Fruit fly (Drosophila melanogaster) whole organism, embryonic: ENCODE results near the gene Seipin.

Experiments used
- Abd-B ChIP-seq: fragments of 200-800 bp; sonication (Bioruptor generic); optimal IDR thresholded peaks from 2 replicates; lab custom pipeline; 2018; ENCODE audit warnings: missing biosample characterization, mild to moderate bottlenecking, missing genetic modification characterization, moderate library complexity
- CG10209 ChIP-seq: fragments of 200-800 bp; sonication (Bioruptor generic); optimal IDR thresholded peaks from 3 replicates; lab custom pipeline; 2017; ENCODE audit warnings: missing biosample characterization, mild to moderate bottlenecking, missing genetic modification characterization, missing genetic modification reagents
- CG10565 ChIP-seq: fragments of 200-800 bp; sonication (Bioruptor generic); optimal IDR thresholded peaks from 3 replicates; lab custom pipeline; 2016; ENCODE audit warnings: missing biosample characterization, mild to moderate bottlenecking, missing genetic modification characterization
- CG12299 ChIP-seq: fragments of 200-800 bp; sonication (Bioruptor generic); optimal IDR thresholded peaks from 2 replicates; lab custom pipeline; 2018; ENCODE audit warnings: missing biosample characterization, mild to moderate bottlenecking, missing genetic modification characterization
- CG12659 ChIP-seq: fragments of 200-800 bp; sonication (Bioruptor generic); optimal IDR thresholded peaks from 3 replicates; lab custom pipeline; 2017; ENCODE audit warnings: mild to moderate bottlenecking, missing biosample characterization, missing genetic modification reagents, missing genetic modification characterization
- CG13287 ChIP-seq: fragments of 200-800 bp; sonication (Bioruptor generic); IDR thresholded peaks from 2 replicates; pipeline ENCODE4 v1.3.6; 2022; ENCODE audit warnings: missing biosample characterization, missing genetic modification characterization; ENCODE audit not compliant: partially characterized antibody
- CG16813 ChIP-seq: fragments of 200-800 bp; sonication (Bioruptor generic); IDR thresholded peaks from 3 replicates; pipeline ENCODE4 v1.3.6; 2022; ENCODE audit warnings: missing biosample characterization, missing genetic modification characterization; ENCODE audit not compliant: partially characterized antibody
- CG17328 ChIP-seq: fragments of 200-800 bp; sonication (Bioruptor generic); IDR thresholded peaks from 2 replicates; pipeline ENCODE4 v1.3.6; 2022; ENCODE audit warnings: missing biosample characterization, missing genetic modification characterization
- CG18262 ChIP-seq: fragments of 200-800 bp; optimal IDR thresholded peaks from 3 replicates; lab custom pipeline; 2019; ENCODE audit warnings: missing biosample characterization, mild to moderate bottlenecking, missing genetic modification characterization, moderate library complexity
- CG2678 ChIP-seq: fragments of 200-800 bp; sonication (Bioruptor generic); optimal IDR thresholded peaks from 3 replicates; lab custom pipeline; 2019; ENCODE audit warnings: missing biosample characterization, mild to moderate bottlenecking, missing genetic modification characterization, moderate library complexity
- CG3995 ChIP-seq: fragments of 200-800 bp; sonication (Bioruptor generic); optimal IDR thresholded peaks from 3 replicates; lab custom pipeline; 2016; ENCODE audit warnings: missing biosample characterization, missing genetic modification characterization
- CG6272 ChIP-seq: fragments of 200-800 bp; sonication (Bioruptor generic); IDR thresholded peaks from 2 replicates; pipeline ENCODE4 v1.3.6; 2022; ENCODE audit warnings: missing biosample characterization, missing genetic modification characterization
- CG6683 ChIP-seq: fragments of 200-800 bp; sonication (Bioruptor generic); optimal IDR thresholded peaks from 2 replicates; lab custom pipeline; 2017; ENCODE audit warnings: missing biosample characterization, mild to moderate bottlenecking, missing genetic modification characterization, missing genetic modification reagents
- CG6765 ChIP-seq: fragments of 200-800 bp; sonication (Bioruptor generic); optimal IDR thresholded peaks from 3 replicates; lab custom pipeline; 2017; ENCODE audit warnings: missing biosample characterization, mild to moderate bottlenecking, missing genetic modification characterization
- CG7745 ChIP-seq: fragments of 200-800 bp; sonication (Bioruptor generic); optimal IDR thresholded peaks from 2 replicates; lab custom pipeline; 2018; ENCODE audit warnings: missing biosample characterization, mild to moderate bottlenecking, missing genetic modification characterization, moderate library complexity
- CG7987 ChIP-seq: fragments of 200-800 bp; sonication (Bioruptor generic); optimal IDR thresholded peaks from 2 replicates; lab custom pipeline; 2018; ENCODE audit warnings: missing biosample characterization, mild to moderate bottlenecking, missing genetic modification characterization, moderate library complexity
- CG8089 ChIP-seq: fragments of 200-800 bp; sonication (Bioruptor generic); optimal IDR thresholded peaks from 3 replicates; lab custom pipeline; 2016; ENCODE audit warnings: missing biosample characterization, missing genetic modification characterization
- CG9215 ChIP-seq: fragments of 200-800 bp; sonication (Bioruptor generic); IDR thresholded peaks from 2 replicates; pipeline ENCODE4 v1.3.6; 2022; ENCODE audit warnings: missing biosample characterization, missing genetic modification characterization
- D19A ChIP-seq: fragments of 200-800 bp; optimal IDR thresholded peaks from 3 replicates; lab custom pipeline; 2019; ENCODE audit warnings: missing biosample characterization, mild to moderate bottlenecking, missing genetic modification characterization, moderate library complexity
- D19B ChIP-seq: fragments of 200-800 bp; sonication (Bioruptor generic); optimal IDR thresholded peaks from 2 replicates; lab custom pipeline; 2017; ENCODE audit warnings: missing biosample characterization, mild to moderate bottlenecking, missing genetic modification characterization
- Drgx ChIP-seq: fragments of 200-800 bp; sonication (Bioruptor generic); IDR thresholded peaks from 2 replicates; pipeline ENCODE4 v1.3.6; 2022; ENCODE audit warnings: missing biosample characterization, missing genetic modification characterization
- Ets65A ChIP-seq: fragments of 200-800 bp; sonication (Bioruptor generic); peaks from one replicate; lab custom pipeline; 2016; ENCODE audit warnings: missing biosample characterization, missing genetic modification characterization
- Hand ChIP-seq: fragments of 200-800 bp; sonication (Bioruptor generic); optimal IDR thresholded peaks from 2 replicates; lab custom pipeline; 2017; ENCODE audit warnings: mild to moderate bottlenecking, missing biosample characterization, missing genetic modification reagents, missing genetic modification characterization
- Hr39 ChIP-seq: fragments of >200 bp; optimal IDR thresholded peaks from 2 replicates; lab custom pipeline; 2017
- Hr78 ChIP-seq, 2 experiments: fragments of 200-800 bp in 1 of 2; fragments of >200 bp in 1 of 2; sonication (Bioruptor generic) in 1 of 2; optimal IDR thresholded peaks; 2 replicates each; lab custom pipeline; 2017 to 2019; ENCODE audit warnings: missing biosample characterization in 2 of 2, missing genetic modification characterization in 2 of 2, mild to moderate bottlenecking in 1 of 2, moderate library complexity in 1 of 2
- Hsf ChIP-seq: fragments of 200-800 bp; sonication (Bioruptor generic); optimal IDR thresholded peaks from 3 replicates; lab custom pipeline; 2016; ENCODE audit warnings: missing biosample characterization, missing genetic modification characterization
- MESR4 ChIP-seq: fragments of 200-800 bp; sonication (Bioruptor generic); optimal IDR thresholded peaks from 2 replicates; lab custom pipeline; 2018; ENCODE audit warnings: missing biosample characterization, mild to moderate bottlenecking, missing genetic modification characterization, moderate library complexity
- Mes4 ChIP-seq: fragments of 200-800 bp; sonication (Bioruptor generic); optimal IDR thresholded peaks from 2 replicates; lab custom pipeline; 2016; ENCODE audit warnings: missing biosample characterization, missing genetic modification characterization
- Scr ChIP-seq: fragments of 200-800 bp; sonication (Bioruptor generic); IDR thresholded peaks from 2 replicates; pipeline ENCODE4 v1.3.6; 2022; ENCODE audit warnings: missing biosample characterization, missing genetic modification characterization; ENCODE audit not compliant: partially characterized antibody
- TFAM ChIP-seq: fragments of 200-800 bp; sonication (Bioruptor generic); optimal IDR thresholded peaks from 2 replicates; lab custom pipeline; 2017; ENCODE audit warnings: missing biosample characterization, missing genetic modification characterization, inconsistent platforms
- bcd ChIP-seq: fragments of 200-800 bp; sonication (Bioruptor generic); optimal IDR thresholded peaks from 2 replicates; lab custom pipeline; 2017; ENCODE audit warnings: missing biosample characterization, mild to moderate bottlenecking, missing genetic modification characterization
- bsh ChIP-seq, 2 experiments: fragments of 200-800 bp; sonication (Bioruptor generic); optimal IDR thresholded peaks; 2 replicates each; lab custom pipeline; 2017 to 2018; ENCODE audit warnings: mild to moderate bottlenecking in 2 of 2, missing biosample characterization in 2 of 2, missing genetic modification characterization in 2 of 2, moderate library complexity in 1 of 2
- da ChIP-seq: fragments of 200-800 bp; sonication (Bioruptor generic); optimal IDR thresholded peaks from 2 replicates; lab custom pipeline; 2016; ENCODE audit warnings: missing biosample characterization, missing genetic modification characterization
- disco-r ChIP-seq: fragments of 200-800 bp; sonication (Bioruptor generic); optimal IDR thresholded peaks from 2 replicates; lab custom pipeline; 2016; ENCODE audit warnings: missing biosample characterization, missing genetic modification characterization
- esg ChIP-seq: fragments of 200-800 bp; sonication (Bioruptor generic); conservative IDR thresholded peaks from 2 replicates; pipeline ENCODE4 v1.3.6; 2022; ENCODE audit warnings: missing biosample characterization, missing genetic modification characterization
- exex ChIP-seq: fragments of 200-800 bp; sonication (Bioruptor generic); optimal IDR thresholded peaks from 4 replicates; lab custom pipeline; 2018; ENCODE audit warnings: missing biosample characterization, mild to moderate bottlenecking, missing genetic modification characterization, moderate library complexity
- eyg ChIP-seq: fragments of 200-800 bp; sonication (Bioruptor generic); optimal IDR thresholded peaks from 3 replicates; lab custom pipeline; 2016; ENCODE audit warnings: missing biosample characterization, missing genetic modification characterization
- gem ChIP-seq: fragments of 200-800 bp; sonication (Bioruptor generic); optimal IDR thresholded peaks from 2 replicates; lab custom pipeline; 2019; ENCODE audit warnings: missing biosample characterization, mild to moderate bottlenecking, missing genetic modification characterization, moderate library complexity
- grau ChIP-seq: fragments of 200-800 bp; optimal IDR thresholded peaks from 3 replicates; lab custom pipeline; 2019; ENCODE audit warnings: missing biosample characterization, mild to moderate bottlenecking, missing genetic modification characterization, moderate library complexity
- gro ChIP-seq: fragments of 200-800 bp; sonication (Bioruptor generic); optimal IDR thresholded peaks from 2 replicates; lab custom pipeline; 2016; ENCODE audit warnings: missing biosample characterization, missing genetic modification characterization
- hb ChIP-seq: fragments of 200-800 bp; sonication (Bioruptor generic); IDR thresholded peaks from 3 replicates; pipeline ENCODE4 v1.3.6; 2022; ENCODE audit warnings: missing biosample characterization, missing genetic modification characterization; ENCODE audit not compliant: partially characterized antibody
- hth ChIP-seq: fragments of >200 bp; optimal IDR thresholded peaks from 2 replicates; lab custom pipeline; 2017; ENCODE audit warnings: inconsistent platforms
- ken ChIP-seq: fragments of 200-800 bp; sonication (Bioruptor generic); IDR thresholded peaks from 3 replicates; pipeline ENCODE4 v1.3.6; 2022; ENCODE audit warnings: missing biosample characterization, missing genetic modification characterization
- pfk ChIP-seq: fragments of 200-800 bp; sonication (Bioruptor generic); optimal IDR thresholded peaks from 2 replicates; lab custom pipeline; 2018; ENCODE audit warnings: missing biosample characterization, mild to moderate bottlenecking, missing genetic modification characterization, moderate library complexity
- phol ChIP-seq: fragments of 200-800 bp; sonication (Bioruptor generic); optimal IDR thresholded peaks from 3 replicates; lab custom pipeline; 2018; ENCODE audit warnings: missing biosample characterization, mild to moderate bottlenecking, missing genetic modification characterization, moderate library complexity
- prd ChIP-seq, 3 experiments: fragments of >200 bp in 2 of 3; fragments of 200-800 bp in 1 of 3; sonication (Bioruptor generic) in 1 of 3; optimal IDR thresholded peaks in 2 of 3; IDR thresholded peaks in 1 of 3; 2 replicates in 2 of 3; 3 replicates in 1 of 3; pipeline versions ENCODE4 v1.3.6 to Lab custom; 2017 to 2022; ENCODE audit warnings: missing biosample characterization in 1 of 3, missing genetic modification characterization in 1 of 3
- so ChIP-seq: fragments of 200-800 bp; sonication (Bioruptor generic); IDR thresholded peaks from 3 replicates; pipeline ENCODE4 v1.3.6; 2022; ENCODE audit warnings: missing biosample characterization, missing genetic modification characterization
- sqz ChIP-seq: fragments of 200-800 bp; sonication (Bioruptor generic); optimal IDR thresholded peaks from 3 replicates; lab custom pipeline; 2018; ENCODE audit warnings: missing biosample characterization, mild to moderate bottlenecking, missing genetic modification characterization
- ttk ChIP-seq: fragments of 200-800 bp; sonication (Bioruptor generic); IDR thresholded peaks from 2 replicates; pipeline ENCODE4 v2.1.2; 2022; ENCODE audit warnings: missing biosample characterization, missing genetic modification characterization
- zfh1 ChIP-seq: fragments of 200-800 bp; sonication (Bioruptor generic); IDR thresholded peaks from 3 replicates; pipeline ENCODE4 v1.3.6; 2022; ENCODE audit warnings: missing biosample characterization, missing genetic modification characterization

Seipin gene

DNA sequence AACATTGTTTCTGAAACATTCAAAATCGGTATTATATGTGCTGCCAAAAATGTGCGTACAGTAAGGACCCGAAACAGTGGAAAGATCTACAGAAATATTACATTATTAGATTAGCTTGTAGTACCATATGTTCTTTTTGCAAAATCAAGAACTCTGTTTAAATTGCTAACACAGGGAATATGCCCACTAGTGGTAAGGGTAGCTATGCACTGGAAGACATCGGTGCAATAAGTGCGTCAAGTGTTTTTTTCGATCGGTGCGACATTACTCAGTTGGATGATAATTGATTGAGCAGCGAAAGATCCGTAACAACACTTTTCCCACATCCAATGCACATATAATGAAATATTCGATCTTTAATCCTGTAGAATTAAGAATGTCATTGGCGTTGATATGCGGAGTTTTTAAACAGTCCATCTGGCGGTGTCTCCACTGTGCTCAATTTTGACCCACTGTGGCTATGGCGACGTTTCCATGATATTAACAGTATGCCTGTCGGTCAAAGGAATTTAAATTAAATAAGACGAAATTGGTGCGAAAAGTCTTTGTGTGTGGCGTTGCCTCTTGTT lies 15.6 kb downstream of the Seipin start (continued):
- TF ChIP-seq Mes4 (GFP tag; lab: Kevin White, UChicago) (no peak), eyg (GFP tag; lab: Kevin White, UChicago) (no peak), ken (GFP tag; lab: Robert Waterston, UW) (no peak), esg (GFP tag; lab: Robert Waterston, UW) (no peak), CG13287 (GFP tag; lab: Robert Waterston, UW) (no peak), CG3995 (GFP tag; lab: Kevin White, UChicago) (no peak), bcd (GFP tag; lab: Kevin White, UChicago) (no peak), prd (optimal IDR thresholded peaks at IDR 0.05; lab: Kevin White, UChicago) (no peak), prd (GFP tag; IDR thresholded peaks at IDR 0.05; lab: Robert Waterston, UW) (no peak), CG18262 (tag; lab: Kevin White, UChicago) (no peak), CG17328 (GFP tag; lab: Robert Waterston, UW) (no peak), Ets65A (GFP tag; lab: Kevin White, UChicago) (peak; percentile 76), Hsf (GFP tag; lab: Kevin White, UChicago) (peak; percentile 11), Drgx (GFP tag; lab: Robert Waterston, UW) (peak; percentile 41; the same call in 1 of the 2 replicates), hth (no peak), CG8089 (GFP tag; lab: Kevin White, UChicago) (no peak), CG16813 (GFP tag; lab: Robert Waterston, UW) (no peak), MESR4 (no peak), Hand (GFP tag; lab: Kevin White, UChicago) (no peak), zfh1 (GFP tag; lab: Robert Waterston, UW) (no peak), disco-r (GFP tag; lab: Kevin White, UChicago) (no peak), da (GFP tag; lab: Kevin White, UChicago) (no peak), Scr (GFP tag; lab: Robert Waterston, UW) (no peak), CG10565 (GFP tag; lab: Kevin White, UChicago) (no peak), D19B (GFP tag; lab: Kevin White, UChicago) (no peak), Hr39 (lab: Kevin White, UChicago) (no peak), CG2678 (no peak), gro (no peak), Hr78 (GFP tag; optimal IDR thresholded peaks at IDR 0.05; lab: Kevin White, UChicago) (no peak), hb (no peak), bsh (GFP tag; optimal IDR thresholded peaks at IDR 0.05; lab: Kevin White, UChicago) (no peak), CG6765 (no peak), CG12659 (no peak), grau (tag; lab: Kevin White, UChicago) (peak; percentile 11), exex (tag; lab: Kevin White, UChicago) (no peak), CG10209 (GFP tag; lab: Kevin White, UChicago) (peak; percentile 9), pfk (GFP tag; lab: Kevin White, UChicago) (no peak), sqz (GFP tag; lab: Kevin White, UChicago) (no peak), CG6272 (GFP tag; lab: Robert Waterston, UW) (no peak), phol (peak; percentile 2), TFAM (GFP tag; lab: Kevin White, UChicago) (no peak), gem (no peak), CG7745 (tag; lab: Kevin White, UChicago) (no peak), CG7987 (GFP tag; lab: Kevin White, UChicago) (no peak), D19A (tag; lab: Kevin White, UChicago) (peak; percentile 47), Abd-B (no peak), so (GFP tag; lab: Robert Waterston, UW) (no peak), CG12299 (tag; lab: Kevin White, UChicago) (no peak), ttk (no peak), CG6683 (GFP tag; lab: Kevin White, UChicago) (no peak), CG9215 (GFP tag; lab: Robert Waterston, UW) (no peak)
